Fruit fly (Drosophila melanogaster) whole organism, adult: ENCODE results near the gene Grasp65.

Experiments used
- CG11617 ChIP-seq: fragments of 200-800 bp; sonication (Bioruptor generic); optimal IDR thresholded peaks from 2 replicates; lab custom pipeline; 2017; ENCODE audit warnings: mild to moderate bottlenecking, missing biosample characterization, missing genetic modification reagents, missing genetic modification characterization
- CG12768 ChIP-seq: fragments of 200-800 bp; sonication (Bioruptor generic); optimal IDR thresholded peaks from 2 replicates; lab custom pipeline; 2017; ENCODE audit warnings: missing biosample characterization, missing genetic modification characterization, mild to moderate bottlenecking, moderate library complexity, missing genetic modification reagents
- CG14711 ChIP-seq: fragments of 200-800 bp; sonication (Bioruptor generic); optimal IDR thresholded peaks from 2 replicates; lab custom pipeline; 2018; ENCODE audit warnings: missing biosample characterization, mild to moderate bottlenecking, missing genetic modification characterization, moderate library complexity
- CG1620 ChIP-seq: fragments of 200-800 bp; sonication (Bioruptor generic); optimal IDR thresholded peaks from 2 replicates; lab custom pipeline; 2016; ENCODE audit warnings: missing biosample characterization, missing genetic modification characterization
- CG33017 ChIP-seq: fragments of 200-800 bp; sonication (Bioruptor generic); optimal IDR thresholded peaks from 2 replicates; lab custom pipeline; 2018; ENCODE audit warnings: missing biosample characterization, mild to moderate bottlenecking, missing genetic modification characterization, moderate library complexity
- CG5204 ChIP-seq: fragments of 200-800 bp; sonication (Bioruptor generic); optimal IDR thresholded peaks from 2 replicates; lab custom pipeline; 2016; ENCODE audit warnings: missing biosample characterization, missing genetic modification characterization
- CG7045 ChIP-seq: fragments of 200-800 bp; sonication (Bioruptor generic); optimal IDR thresholded peaks from 2 replicates; lab custom pipeline; 2017; ENCODE audit warnings: missing biosample characterization, mild to moderate bottlenecking, missing genetic modification characterization
- CG7101 ChIP-seq: fragments of 200-800 bp; sonication (Bioruptor generic); optimal IDR thresholded peaks from 2 replicates; lab custom pipeline; 2018; ENCODE audit warnings: missing biosample characterization, mild to moderate bottlenecking, missing genetic modification characterization, moderate library complexity
- Clk ChIP-seq: fragments of 200-800 bp; sonication (Bioruptor generic); optimal IDR thresholded peaks from 2 replicates; lab custom pipeline; 2017; ENCODE audit warnings: missing biosample characterization, missing genetic modification characterization
- Crg-1 ChIP-seq: fragments of 200-800 bp; sonication (Bioruptor generic); optimal IDR thresholded peaks from 2 replicates; lab custom pipeline; 2016; ENCODE audit warnings: missing biosample characterization, missing genetic modification characterization
- Hr96 ChIP-seq: fragments of 200-800 bp; sonication (Bioruptor generic); optimal IDR thresholded peaks from 2 replicates; lab custom pipeline; 2016; ENCODE audit warnings: missing biosample characterization, missing genetic modification characterization
- bab1 ChIP-seq: fragments of 200-800 bp; sonication (Bioruptor generic); optimal IDR thresholded peaks from 3 replicates; lab custom pipeline; 2019; ENCODE audit warnings: missing biosample characterization, mild to moderate bottlenecking, missing genetic modification characterization, moderate library complexity
- cic ChIP-seq: fragments of 200-800 bp; sonication (Bioruptor generic); optimal IDR thresholded peaks from 2 replicates; lab custom pipeline; 2017; ENCODE audit warnings: missing biosample characterization, mild to moderate bottlenecking, missing genetic modification characterization, moderate library complexity
- cnc ChIP-seq, 2 experiments: fragments of >200 bp; optimal IDR thresholded peaks; 2 replicates each; lab custom pipeline; 2017
- kay ChIP-seq: fragments of 200-800 bp; sonication (Bioruptor generic); peaks from one replicate; lab custom pipeline; 2016; ENCODE audit warnings: missing biosample characterization, missing genetic modification characterization, borderline replicate concordance
- pad ChIP-seq: fragments of 200-800 bp; sonication (Bioruptor generic); optimal IDR thresholded peaks from 3 replicates; lab custom pipeline; 2017; ENCODE audit warnings: missing biosample characterization, missing genetic modification characterization, mild to moderate bottlenecking, moderate library complexity, missing genetic modification reagents
- tj ChIP-seq: fragments of 200-800 bp; sonication (Bioruptor generic); optimal IDR thresholded peaks from 3 replicates; lab custom pipeline; 2017; ENCODE audit warnings: missing biosample characterization, mild to moderate bottlenecking, missing genetic modification characterization, moderate library complexity
- toe ChIP-seq: fragments of 200-800 bp; sonication (Bioruptor generic); optimal IDR thresholded peaks from 2 replicates; lab custom pipeline; 2016; ENCODE audit warnings: missing biosample characterization, missing genetic modification characterization

Grasp65 gene

DNA sequence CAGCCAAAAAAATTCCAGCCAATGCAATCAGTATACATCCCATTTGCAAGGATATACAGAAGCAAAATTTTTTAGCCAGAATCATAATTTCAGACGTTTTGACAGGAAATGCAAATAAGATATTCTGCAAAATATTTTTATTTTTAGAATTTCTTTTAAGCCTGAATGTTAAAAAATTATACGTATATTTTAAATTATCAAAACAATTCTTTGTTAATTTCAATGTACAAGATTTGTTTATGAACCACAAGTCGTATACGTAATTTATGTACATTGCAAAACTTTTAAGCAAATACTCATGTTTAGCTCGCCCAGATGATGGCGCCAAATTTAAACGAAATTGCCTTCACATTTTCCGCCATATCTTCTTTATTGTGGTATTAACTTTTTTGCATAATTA, 29.7 kb downstream of the Grasp65 start, which contains the start of gene CG42654:
TSS of gene CG42654 (minus strand) at position 101 of the 400 bp plus-strand sequence.
- TF ChIP-seq cic (GFP tag; lab: Kevin White, UChicago) (no peak), Hr96 (no peak), CG14711 (no peak), pad (no peak)

DNA sequence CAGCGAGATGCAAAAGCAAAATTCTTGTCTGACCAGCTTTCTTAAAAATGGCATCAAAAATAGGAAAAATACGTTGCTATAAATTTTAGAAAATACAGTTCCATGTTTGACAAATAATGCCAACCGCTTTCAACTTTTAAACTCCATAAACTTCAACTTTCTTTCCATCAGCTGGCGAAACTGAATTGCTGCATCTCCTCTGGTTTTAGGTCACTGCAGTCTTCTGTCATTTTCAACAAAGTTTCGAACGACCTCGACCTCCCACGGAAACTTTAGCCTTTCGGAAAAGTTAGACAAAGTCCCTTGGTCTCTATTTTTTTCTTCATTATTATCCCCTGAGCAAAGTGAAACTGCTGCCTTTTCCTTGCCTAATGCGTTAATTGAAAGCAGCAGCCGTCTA, 31.0 kb downstream of the Grasp65 start, which contains the start of gene CG42263:
TSS of gene CG42263 (minus strand) at position 101 of the 400 bp plus-strand sequence.
- TF ChIP-seq tj (GFP tag; lab: Kevin White, UChicago) = no peak
- no peak for TF ChIP-seq kay
- no peak for TF ChIP-seq Crg-1 (GFP tag; lab: Kevin White, UChicago)
- TF ChIP-seq pad = no peak
- no peak for TF ChIP-seq CG7101 (tag; lab: Kevin White, UChicago)
- no peak for TF ChIP-seq CG33017 (tag; lab: Kevin White, UChicago)
- no peak for TF ChIP-seq toe (GFP tag; lab: Kevin White, UChicago)
- no peak for TF ChIP-seq CG14711
- no peak for TF ChIP-seq bab1
- TF ChIP-seq Hr96 = no peak

DNA sequence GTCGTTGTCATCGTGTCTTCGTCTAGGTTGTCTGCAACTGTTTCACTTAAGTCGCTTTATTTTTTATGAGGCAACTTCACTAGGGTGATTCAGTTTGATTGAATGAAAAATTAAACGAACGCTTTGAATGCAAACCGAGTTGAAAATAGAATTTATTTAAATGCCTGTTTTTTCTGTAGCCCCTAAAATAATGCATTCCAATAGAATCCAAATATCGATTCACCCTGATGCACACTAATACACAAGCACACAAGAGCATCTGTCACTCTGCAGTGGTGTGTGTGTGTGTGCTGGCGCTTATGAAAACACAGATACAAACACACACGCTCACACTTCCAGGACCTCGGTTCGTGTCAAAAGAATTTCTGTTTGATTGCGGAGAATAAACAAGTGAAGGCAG, 37.1 kb downstream of the Grasp65 start:
- TF ChIP-seq CG7045 (no peak), bab1 (no peak), tj (GFP tag; lab: Kevin White, UChicago) (no peak)

DNA sequence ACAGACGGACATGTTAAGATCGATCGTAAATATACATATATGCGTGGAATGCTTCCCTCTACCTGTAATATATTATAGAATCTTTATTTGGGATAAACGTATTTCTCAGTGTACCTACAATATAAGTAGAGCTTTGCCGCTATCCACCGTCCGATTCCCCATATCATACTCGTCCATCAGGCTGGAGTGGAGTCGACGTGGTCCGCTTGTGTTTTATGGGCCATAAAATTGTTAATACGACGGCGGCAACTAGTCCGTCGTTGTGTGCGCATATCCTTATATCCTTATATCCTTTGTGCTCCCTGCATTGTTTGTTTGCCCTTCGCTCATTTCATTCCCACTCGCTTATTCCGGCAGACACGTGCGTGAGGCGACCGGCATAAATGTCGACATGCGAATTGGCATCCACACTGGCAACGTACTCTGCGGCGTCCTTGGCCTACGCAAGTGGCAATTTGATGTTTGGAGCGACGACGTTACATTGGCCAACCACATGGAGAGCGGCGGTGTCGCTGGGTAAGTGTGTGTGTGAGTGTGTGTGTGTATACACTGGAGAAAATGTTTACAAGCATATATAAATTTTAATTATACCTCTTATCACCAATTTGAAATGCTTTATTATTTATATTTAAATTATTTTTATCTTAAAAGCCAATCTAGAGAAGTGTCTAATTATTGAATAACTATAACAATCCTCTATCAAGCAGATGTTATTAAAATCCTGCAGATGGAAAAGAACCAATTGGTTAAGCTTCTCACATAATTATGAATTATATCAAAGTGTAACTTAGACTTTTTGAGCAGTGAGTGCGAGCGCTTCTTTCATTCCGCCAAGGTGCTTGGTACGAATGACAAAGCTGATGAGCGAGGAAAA, 44.2 kb downstream of the Grasp65 start:
- TF ChIP-seq CG5204 (GFP tag; lab: Kevin White, UChicago) = no peak
- TF ChIP-seq CG1620 (GFP tag; lab: Kevin White, UChicago) = no peak
- no peak for TF ChIP-seq cnc (optimal IDR thresholded peaks at IDR 0.05; lab: Kevin White, UChicago)
- no peak for TF ChIP-seq toe (GFP tag; lab: Kevin White, UChicago)
- TF ChIP-seq CG12768 (GFP tag; lab: Kevin White, UChicago) = no peak
- TF ChIP-seq CG33017 (tag; lab: Kevin White, UChicago) = no peak
- no peak for TF ChIP-seq Crg-1 (GFP tag; lab: Kevin White, UChicago)
- no peak for TF ChIP-seq Clk
- TF ChIP-seq CG11617 = no peak
- no peak for TF ChIP-seq CG7101 (tag; lab: Kevin White, UChicago)
- TF ChIP-seq CG7045 = no peak
